Fruit fly (Drosophila melanogaster): ENCODE measurements around the gene Ref1.

Ref1 gene

DNA sequence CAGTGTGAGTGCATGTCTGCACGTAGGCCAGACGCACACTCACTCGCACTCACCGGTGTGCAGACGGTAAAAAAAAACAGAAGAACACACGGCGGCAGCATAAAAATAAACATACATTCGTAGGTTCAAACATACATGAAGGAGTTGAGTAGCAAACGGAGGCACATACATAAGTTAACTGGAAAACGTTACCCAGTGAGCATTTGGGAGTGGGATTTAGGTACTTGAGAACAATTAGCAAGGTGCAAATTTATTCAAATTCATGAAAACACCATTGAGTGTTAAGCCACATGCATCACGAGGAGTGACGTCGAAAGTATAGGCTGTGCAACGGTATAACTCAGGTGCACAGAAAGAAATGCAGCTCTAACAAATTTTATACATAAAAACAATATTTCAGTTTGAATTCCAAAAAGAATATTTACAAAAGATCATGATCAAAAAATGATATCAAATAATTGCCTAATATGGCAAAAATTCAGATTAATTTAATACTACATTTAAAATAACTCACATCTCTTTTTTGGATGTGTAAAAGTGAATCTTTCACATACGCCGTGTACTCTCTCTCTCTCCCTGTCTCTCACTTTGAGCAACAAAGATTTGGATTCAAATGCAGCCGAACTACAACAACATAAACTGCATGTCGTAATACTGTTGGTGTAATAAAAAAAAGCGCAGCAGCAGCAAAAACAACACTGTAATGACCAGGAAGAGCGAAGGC lies 28.6 kb upstream of the Ref1 start (continued):
- TF ChIP-seq stc (GFP tag; IDR thresholded peaks at IDR 0.05) (no peak), CG10274 (GFP tag; optimal IDR thresholded peaks at IDR 0.05) (peak; percentile 40), CG11723 (GFP tag; optimal IDR thresholded peaks at IDR 0.05) (peak; percentile 87), klu (GFP tag; IDR thresholded peaks at IDR 0.05) (no peak), C15 (GFP tag; IDR thresholded peaks at IDR 0.05) (no peak), crc (GFP tag; optimal IDR thresholded peaks at IDR 0.05) (peak; percentile 75), az2 (GFP tag; optimal IDR thresholded peaks at IDR 0.05) (peak; percentile 97), CG11085 (GFP tag; IDR thresholded peaks at IDR 0.05) (no peak), CG9797 (GFP tag; optimal IDR thresholded peaks at IDR 0.05) (peak; percentile 30), CG2202 (tag; optimal IDR thresholded peaks at IDR 0.05) (peak; percentile 97), grn (GFP tag; optimal IDR thresholded peaks at IDR 0.05) (peak; percentile 58), Hr78 (GFP tag; optimal IDR thresholded peaks at IDR 0.05) (peak in 1 of 2 experiments; percentile 92), wor (GFP tag; IDR thresholded peaks at IDR 0.05) (no peak), aop (GFP tag; IDR thresholded peaks at IDR 0.05) (no peak), Atf-2 (GFP tag; optimal IDR thresholded peaks at IDR 0.05) (peak; percentile 94), Hmx (GFP tag; optimal IDR thresholded peaks at IDR 0.05) (peak; percentile 77), ERR (GFP tag; optimal IDR thresholded peaks at IDR 0.05) (peak; percentile 22), kay (GFP tag; optimal IDR thresholded peaks at IDR 0.05) (peak; percentile 91), CG8924 (tag; optimal IDR thresholded peaks at IDR 0.05) (peak; percentile 98), HmgD (GFP tag; optimal IDR thresholded peaks at IDR 0.05) (peak; percentile 33), CG7928 (GFP tag; optimal IDR thresholded peaks at IDR 0.05) (peak; percentile 11), jumu (GFP tag; optimal IDR thresholded peaks at IDR 0.05) (peak; percentile 87), yki (optimal IDR thresholded peaks at IDR 0.05) (no peak), CG15011 (GFP tag; optimal IDR thresholded peaks at IDR 0.05) (peak; percentile 87), ftz-f1 (GFP tag; optimal IDR thresholded peaks at IDR 0.05) (no peak), Sry-δ (GFP tag; optimal IDR thresholded peaks at IDR 0.05) (peak; percentile 57), bsh (GFP tag; optimal IDR thresholded peaks at IDR 0.05) (peak; percentile 90 to 99), sqz (GFP tag; optimal IDR thresholded peaks at IDR 0.05) (peak; percentile 93), Mrtf (GFP tag; IDR thresholded peaks at IDR 0.05) (no peak), bowl (GFP tag; IDR thresholded peaks at IDR 0.05) (no peak), Myb (GFP tag; optimal IDR thresholded peaks at IDR 0.05) (peak; percentile 43), lab (GFP tag; optimal IDR thresholded peaks at IDR 0.05) (peak; percentile 85), CG32532 (GFP tag; IDR thresholded peaks at IDR 0.05) (no peak), stwl (tag; optimal IDR thresholded peaks at IDR 0.05) (peak; percentile 76), CG4360 (GFP tag; IDR thresholded peaks at IDR 0.05) (no peak), CG5180 (GFP tag; optimal IDR thresholded peaks at IDR 0.05) (peak; percentile 86), sens-2 (GFP tag; IDR thresholded peaks at IDR 0.05) (no peak), CG13894 (tag; optimal IDR thresholded peaks at IDR 0.05) (no peak), CG15696 (tag; optimal IDR thresholded peaks at IDR 0.05) (peak; percentile 99), vnd (GFP tag; IDR thresholded peaks at IDR 0.05; ENCODE audit: partially characterized antibody) (no peak), CG1233 (GFP tag; optimal IDR thresholded peaks at IDR 0.05) (peak; percentile 93), fru (optimal IDR thresholded peaks at IDR 0.05) (no peak), Fer1 (GFP tag; optimal IDR thresholded peaks at IDR 0.05) (peak; percentile 63), CG3838 (GFP tag; optimal IDR thresholded peaks at IDR 0.05) (peak; percentile 86), unpg (GFP tag; optimal IDR thresholded peaks at IDR 0.05) (peak; percentile 96), CG2116 (GFP tag; optimal IDR thresholded peaks at IDR 0.05) (peak; percentile 74), Elba2 (GFP tag; optimal IDR thresholded peaks at IDR 0.05) (peak; percentile 86), CG7963 (GFP tag; IDR thresholded peaks at IDR 0.05; ENCODE audit: partially characterized antibody) (no peak), pho (GFP tag; optimal IDR thresholded peaks at IDR 0.05) (peak; percentile 68), ato (GFP tag; IDR thresholded peaks at IDR 0.05; ENCODE audit: partially characterized antibody) (no peak)

Measured in whole organism, embryonic.